Fruit fly (Drosophila melanogaster) whole organism, pupa: Measurements from ENCODE around the gene CG5104.

Source experiments
- CG10348 ChIP-seq: fragments of 200-800 bp; sonication (Bioruptor generic); IDR thresholded peaks from 2 replicates; pipeline ENCODE4 v1.3.6; 2022; ENCODE audit warnings: missing biosample characterization, missing genetic modification characterization
- CG12605 ChIP-seq: fragments of 200-800 bp; sonication (Bioruptor generic); IDR thresholded peaks from 2 replicates; pipeline ENCODE4 v1.3.6; 2022; ENCODE audit warnings: missing biosample characterization, missing genetic modification characterization
- CG13204 ChIP-seq: fragments of 200-800 bp; sonication (Bioruptor generic); optimal IDR thresholded peaks from 2 replicates; lab custom pipeline; 2018; ENCODE audit warnings: missing biosample characterization, mild to moderate bottlenecking, missing genetic modification characterization, moderate library complexity
- CG14655 ChIP-seq: fragments of 200-800 bp; sonication (Bioruptor generic); optimal IDR thresholded peaks from 3 replicates; lab custom pipeline; 2017; ENCODE audit warnings: mild to moderate bottlenecking, missing biosample characterization, missing genetic modification reagents, missing genetic modification characterization
- CG15710 ChIP-seq: fragments of 200-800 bp; sonication (Bioruptor generic); optimal IDR thresholded peaks from 2 replicates; lab custom pipeline; 2018; ENCODE audit warnings: missing biosample characterization, mild to moderate bottlenecking, missing genetic modification characterization, moderate library complexity
- CG17806 ChIP-seq: fragments of 200-800 bp; sonication (Bioruptor generic); optimal IDR thresholded peaks from 2 replicates; lab custom pipeline; 2018; ENCODE audit warnings: missing biosample characterization, mild to moderate bottlenecking, missing genetic modification characterization, moderate library complexity
- CG32121 ChIP-seq: fragments of 200-800 bp; sonication (Bioruptor generic); IDR thresholded peaks from 2 replicates; pipeline ENCODE4 v1.3.6; 2022; ENCODE audit warnings: missing biosample characterization, missing genetic modification characterization
- CG34367 ChIP-seq: fragments of 200-800 bp; sonication (Bioruptor generic); optimal IDR thresholded peaks from 2 replicates; lab custom pipeline; 2018; ENCODE audit warnings: missing biosample characterization, mild to moderate bottlenecking, missing genetic modification characterization
- CG4496 ChIP-seq: fragments of 200-800 bp; sonication (Bioruptor generic); IDR thresholded peaks from 3 replicates; pipeline ENCODE4 v1.3.6; 2022; ENCODE audit warnings: missing biosample characterization, missing genetic modification characterization
- CG8159 ChIP-seq: fragments of 200-800 bp; sonication (Bioruptor generic); optimal IDR thresholded peaks from 3 replicates; lab custom pipeline; 2018; ENCODE audit warnings: missing biosample characterization, mild to moderate bottlenecking, missing genetic modification characterization, moderate library complexity
- CG8301 ChIP-seq: fragments of 200-800 bp; sonication (Bioruptor generic); optimal IDR thresholded peaks from 2 replicates; lab custom pipeline; 2018; ENCODE audit warnings: missing biosample characterization, mild to moderate bottlenecking, missing genetic modification characterization
- CG9948 ChIP-seq: fragments of 200-800 bp; sonication (Bioruptor generic); optimal IDR thresholded peaks from 2 replicates; lab custom pipeline; 2018; ENCODE audit warnings: missing biosample characterization, mild to moderate bottlenecking, missing genetic modification characterization, moderate library complexity
- D1 ChIP-seq: fragments of 200-800 bp; sonication (Bioruptor generic); optimal IDR thresholded peaks from 2 replicates; lab custom pipeline; 2018; ENCODE audit warnings: missing biosample characterization, mild to moderate bottlenecking, missing genetic modification characterization, moderate library complexity
- EcR ChIP-seq: fragments of 200-800 bp; sonication (Bioruptor generic); optimal IDR thresholded peaks from 3 replicates; lab custom pipeline; 2019; ENCODE audit warnings: missing biosample characterization, missing genetic modification characterization, mild to moderate bottlenecking, moderate library complexity, missing genetic modification reagents
- Ets98B ChIP-seq: fragments of 200-800 bp; sonication (Bioruptor generic); IDR thresholded peaks from 2 replicates; pipeline ENCODE4 v1.3.6; 2022; ENCODE audit warnings: missing biosample characterization, missing genetic modification characterization
- Pif1A ChIP-seq: fragments of 200-800 bp; sonication (Bioruptor generic); optimal IDR thresholded peaks from 3 replicates; lab custom pipeline; 2016; ENCODE audit warnings: missing biosample characterization, missing genetic modification characterization
- Pif1B ChIP-seq: fragments of 200-800 bp; sonication (Bioruptor generic); optimal IDR thresholded peaks from 3 replicates; lab custom pipeline; 2016; ENCODE audit warnings: missing biosample characterization, missing genetic modification characterization
- Snoo ChIP-seq: fragments of 200-800 bp; sonication (Bioruptor generic); optimal IDR thresholded peaks from 3 replicates; lab custom pipeline; 2017; ENCODE audit warnings: missing biosample characterization, mild to moderate bottlenecking, missing genetic modification characterization, inconsistent platforms
- fd96Ca ChIP-seq: fragments of 200-800 bp; sonication (Bioruptor generic); IDR thresholded peaks from 3 replicates; pipeline ENCODE4 v1.3.6; 2022; ENCODE audit warnings: missing biosample characterization, missing genetic modification characterization
- gl ChIP-seq: fragments of 200-800 bp; sonication (Bioruptor generic); optimal IDR thresholded peaks from 2 replicates; lab custom pipeline; 2018; ENCODE audit warnings: missing biosample characterization, mild to moderate bottlenecking, missing genetic modification characterization
- rn ChIP-seq: fragments of 200-800 bp; sonication (Bioruptor generic); IDR thresholded peaks from 2 replicates; pipeline ENCODE4 v1.3.6; 2022; ENCODE audit warnings: missing biosample characterization, missing genetic modification characterization

CG5104 gene

DNA sequence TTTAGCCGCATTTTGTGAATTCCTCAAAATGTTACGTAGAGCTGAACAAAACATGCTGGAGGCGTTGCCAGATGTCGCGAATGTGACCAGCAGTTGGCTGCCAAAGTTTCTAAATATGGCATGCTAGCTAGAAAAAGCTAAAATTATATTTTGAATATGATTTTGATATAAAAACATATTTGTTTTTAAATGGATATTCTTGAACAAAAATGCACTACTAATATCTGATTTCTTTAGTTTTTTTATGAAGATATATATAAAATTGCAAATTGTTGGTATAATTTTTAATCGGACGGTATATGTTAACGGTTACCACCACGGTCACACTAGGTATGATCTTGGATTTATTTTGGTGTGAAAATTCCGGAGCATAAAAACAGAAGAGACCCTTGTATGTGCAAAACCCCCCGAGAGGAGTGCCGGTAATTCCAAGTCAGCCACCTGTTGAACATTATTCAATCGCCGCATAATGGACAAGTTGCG lies at the start of gene CG5104, which contains the start of gene mTerf3:
Gene CG5104, plus strand, starts transcription at position 323 of the 483 bp plus-strand sequence.
Gene mTerf3, minus strand, starts transcription at position 86 of the 483 bp plus-strand sequence.
- TF ChIP-seq Pif1B (GFP tag; lab: Kevin White, UChicago), result no peak
- no peak for TF ChIP-seq CG15710 (tag; lab: Kevin White, UChicago)
- peak; percentile 3 for TF ChIP-seq EcR (GFP tag; lab: Kevin White, UChicago)

DNA sequence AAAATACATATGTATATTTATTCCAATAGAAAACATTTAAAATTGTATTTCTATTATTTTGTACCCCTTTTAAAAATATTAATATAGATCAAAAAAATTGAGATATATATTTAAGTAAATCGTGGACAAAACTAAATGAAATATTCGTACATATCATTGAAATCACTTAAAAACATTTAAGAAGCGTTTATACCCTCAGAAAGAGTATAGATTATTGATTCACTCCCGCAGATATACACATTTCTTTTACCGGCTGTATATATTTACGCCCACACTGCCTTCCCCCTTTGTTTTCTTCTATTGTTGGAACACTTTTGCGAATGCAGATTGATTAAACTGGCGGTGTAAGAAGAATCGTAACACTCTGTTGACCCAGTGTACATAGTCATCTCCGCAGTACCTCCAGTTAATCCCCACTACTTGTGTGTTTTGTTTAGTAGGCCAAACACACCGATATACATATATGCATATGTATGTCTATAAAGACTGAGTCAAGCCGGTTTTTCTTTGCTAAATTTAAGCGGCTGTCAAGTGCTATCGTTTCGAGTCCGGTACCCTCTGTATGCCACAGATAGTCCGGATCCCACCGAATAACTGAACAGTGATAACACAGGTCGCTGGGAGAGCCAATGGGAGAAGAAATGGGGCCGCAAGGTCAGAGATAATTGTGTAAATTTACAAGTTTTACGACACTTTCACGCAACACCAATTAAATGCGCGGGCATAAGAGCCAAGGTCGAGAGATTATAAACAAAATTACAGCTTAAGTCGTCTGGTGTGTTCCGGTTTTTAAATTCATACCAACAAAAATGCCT lies 49.1 kb upstream of the CG5104 start:
- peak; percentile 37 for TF ChIP-seq CG9948 (tag; lab: Kevin White, UChicago)
- TF ChIP-seq CG8159 (tag; lab: Kevin White, UChicago), result peak; percentile 61
- TF ChIP-seq Pif1B (GFP tag; lab: Kevin White, UChicago), result peak; percentile 40
- no peak for TF ChIP-seq rn (GFP tag; lab: Robert Waterston, UW)
- peak; percentile 9 for TF ChIP-seq CG14655
- TF ChIP-seq D1 (tag; lab: Kevin White, UChicago), result peak; percentile 49
- TF ChIP-seq CG12605 (GFP tag; lab: Robert Waterston, UW), result 0 out of 2 replicates have a peak, but pooled peaks have one; percentile 11
- peak; percentile 69 for TF ChIP-seq EcR (GFP tag; lab: Kevin White, UChicago)
- TF ChIP-seq CG13204 (GFP tag; lab: Kevin White, UChicago), result no peak
- peak; percentile 31 for TF ChIP-seq Pif1A (GFP tag; lab: Kevin White, UChicago)
- TF ChIP-seq CG4496 (GFP tag; lab: Robert Waterston, UW), result peak; percentile 41; the same call in 2 of the 3 replicates
- TF ChIP-seq CG17806 (tag; lab: Kevin White, UChicago), result peak; percentile 26
- no peak for TF ChIP-seq CG10348 (GFP tag; lab: Robert Waterston, UW)
- TF ChIP-seq CG15710 (tag; lab: Kevin White, UChicago), result peak; percentile 51
- no peak for TF ChIP-seq CG8301 (tag; lab: Kevin White, UChicago)
- peak; percentile 9 for TF ChIP-seq gl (tag; lab: Kevin White, UChicago)

dm6 chr3L:20472607-20473006 lies 48.2 kb upstream of the CG5104 start:
- TF ChIP-seq gl (tag; lab: Kevin White, UChicago) (no peak), EcR (GFP tag; lab: Kevin White, UChicago) (peak; percentile 33)

- TF ChIP-seq CG8301 (tag; lab: Kevin White, UChicago), result peak; percentile 65
- peak; percentile 52 for TF ChIP-seq Pif1A (GFP tag; lab: Kevin White, UChicago)
- peak; percentile 80 for TF ChIP-seq CG32121
- peak; percentile 67 for TF ChIP-seq Ets98B (GFP tag; lab: Robert Waterston, UW)
- peak; percentile 51 for TF ChIP-seq Pif1B (GFP tag; lab: Kevin White, UChicago)
- TF ChIP-seq EcR (GFP tag; lab: Kevin White, UChicago), result no peak
- TF ChIP-seq CG4496 (GFP tag; lab: Robert Waterston, UW), result peak; percentile 88
- no peak for TF ChIP-seq gl (tag; lab: Kevin White, UChicago)
- TF ChIP-seq Snoo, result peak; percentile 72
- TF ChIP-seq D1 (tag; lab: Kevin White, UChicago), result peak; percentile 18
- peak; percentile 82 for TF ChIP-seq CG15710 (tag; lab: Kevin White, UChicago)
- peak; percentile 81 for TF ChIP-seq CG8159 (tag; lab: Kevin White, UChicago)
- peak; percentile 74 for TF ChIP-seq CG9948 (tag; lab: Kevin White, UChicago)
- TF ChIP-seq CG13204 (GFP tag; lab: Kevin White, UChicago), result no peak
- TF ChIP-seq CG34367, result peak; percentile 71
- peak; percentile 72 for TF ChIP-seq CG17806 (tag; lab: Kevin White, UChicago)
- peak; percentile 57; the same call in 2 of the 3 replicates for TF ChIP-seq fd96Ca
- peak; percentile 64 for TF ChIP-seq CG12605 (GFP tag; lab: Robert Waterston, UW)
- no peak for TF ChIP-seq CG10348 (GFP tag; lab: Robert Waterston, UW)
- TF ChIP-seq rn (GFP tag; lab: Robert Waterston, UW), result peak; percentile 61
- peak; percentile 77 for TF ChIP-seq CG14655
These were observed 47.6 kb upstream of the CG5104 start, which contains the start of the genes CG32428 and CG5969 for dm6 chr3L:20473021-20473799. Gene CG32428 (minus strand): TSS chr3L:20473723. Gene CG5969 (plus strand): TSS chr3L:20473783.

DNA sequence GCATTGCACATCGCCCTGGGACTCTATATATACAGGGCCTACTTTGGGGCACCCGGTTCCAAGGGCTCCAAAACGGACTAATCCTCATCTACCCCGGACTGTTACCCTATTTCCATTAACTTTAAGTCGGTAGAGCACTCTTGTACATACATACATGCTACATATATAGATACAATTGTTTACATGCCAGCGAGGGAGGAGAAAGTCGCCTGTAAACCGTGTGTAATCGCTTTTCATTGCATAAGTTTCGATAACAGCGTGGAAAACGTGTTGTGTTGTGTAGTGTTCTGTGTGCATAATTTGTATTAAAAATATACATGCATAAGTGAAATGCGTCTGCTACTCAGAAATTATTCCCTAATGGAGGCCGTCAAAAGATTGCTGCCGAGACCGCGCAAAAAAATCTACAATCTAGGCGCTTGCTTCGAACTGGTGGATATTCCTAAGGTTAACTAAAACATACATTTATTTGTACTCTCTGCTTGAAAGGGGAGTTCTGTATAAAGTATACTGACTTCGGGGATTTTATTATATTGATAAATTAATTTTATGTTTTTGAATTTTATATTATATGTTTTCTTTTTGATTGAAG lies 46.5 kb upstream of the CG5104 start, which contains the start of gene isoQC:
Gene isoQC, plus strand, starts transcription at position 270 of the 592 bp plus-strand sequence.
- TF ChIP-seq Ets98B (GFP tag; lab: Robert Waterston, UW) (no peak), fd96Ca (no peak), CG9948 (tag; lab: Kevin White, UChicago) (no peak), Snoo (no peak), rn (GFP tag; lab: Robert Waterston, UW) (no peak), CG17806 (tag; lab: Kevin White, UChicago) (no peak), CG8301 (tag; lab: Kevin White, UChicago) (no peak), gl (tag; lab: Kevin White, UChicago) (no peak), CG4496 (GFP tag; lab: Robert Waterston, UW) (no peak)
